Worm (Caenorhabditis elegans) whole organism, midembryonic: ENCODE measurements around the gene folt-1.

Experiments used
- flt-1 ChIP-seq: fragments of 200-800 bp; sonication (Bioruptor generic); IDR thresholded peaks from 2 replicates; pipeline ENCODE4 v1.3.6; 2022; ENCODE audit warnings: missing genetic modification characterization, missing compliant biosample characterization
- med-1 ChIP-seq: sonication (generic microtip); optimal IDR thresholded peaks from 2 replicates; lab custom pipeline; 2017; ENCODE audit warnings: missing genetic modification characterization, mild to moderate bottlenecking, missing compliant biosample characterization, antibody characterized with exemption, missing genetic modification reagents; ENCODE audit not compliant: insufficient read depth
- tab-1 ChIP-seq: fragments of 200-800 bp; sonication (Bioruptor generic); IDR thresholded peaks from 2 replicates; pipeline ENCODE4 v1.3.6; 2022; ENCODE audit warnings: missing genetic modification characterization, missing compliant biosample characterization
- ztf-29 ChIP-seq: fragments of 200-800 bp; sonication (Bioruptor generic); IDR thresholded peaks from 2 replicates; pipeline ENCODE4 v1.3.6; 2022; ENCODE audit warnings: missing genetic modification reagents, missing genetic modification characterization, missing compliant biosample characterization

- no peak for TF ChIP-seq flt-1
- TF ChIP-seq ztf-29 (GFP tag; lab: Robert Waterston, UW) = no peak
- TF ChIP-seq tab-1 (GFP tag; lab: Robert Waterston, UW) = no peak
- TF ChIP-seq med-1 (GFP tag; lab: Kevin White, UChicago) = no peak
These were observed 31.4 kb downstream of the folt-1 start for ce11 chrV:11172667-11173066.
